Fruit fly (Drosophila melanogaster) whole organism, embryonic: ENCODE data around the gene CG16959.

ENCODE experiments used
- Aef1 ChIP-seq: fragments of 200-800 bp; sonication (Bioruptor generic); IDR thresholded peaks from 3 replicates; pipeline ENCODE4 v1.3.6; 2022; ENCODE audit warnings: missing biosample characterization, missing genetic modification characterization
- C15 ChIP-seq: fragments of 200-800 bp; sonication (Bioruptor generic); IDR thresholded peaks from 3 replicates; pipeline ENCODE4 v1.3.6; 2022; ENCODE audit warnings: missing biosample characterization, missing genetic modification characterization
- CG10565 ChIP-seq: fragments of 200-800 bp; sonication (Bioruptor generic); optimal IDR thresholded peaks from 3 replicates; lab custom pipeline; 2016; ENCODE audit warnings: missing biosample characterization, mild to moderate bottlenecking, missing genetic modification characterization
- CG10654 ChIP-seq: fragments of 200-800 bp; sonication (Bioruptor generic); optimal IDR thresholded peaks from 2 replicates; lab custom pipeline; 2016; ENCODE audit warnings: missing biosample characterization, missing genetic modification characterization
- CG11695 ChIP-seq: fragments of 200-800 bp; sonication (Bioruptor generic); IDR thresholded peaks from 3 replicates; pipeline ENCODE4 v1.3.6; 2022; ENCODE audit warnings: missing biosample characterization, missing genetic modification characterization
- CG11696 ChIP-seq: fragments of 200-800 bp; sonication (Bioruptor generic); IDR thresholded peaks from 2 replicates; pipeline ENCODE4 v1.3.6; 2022; ENCODE audit warnings: missing biosample characterization, missing genetic modification characterization
- CG13287 ChIP-seq: fragments of 200-800 bp; sonication (Bioruptor generic); IDR thresholded peaks from 2 replicates; pipeline ENCODE4 v1.3.6; 2022; ENCODE audit warnings: missing biosample characterization, missing genetic modification characterization; ENCODE audit not compliant: partially characterized antibody
- CG14014 ChIP-seq: fragments of 200-800 bp; sonication (Bioruptor generic); IDR thresholded peaks from 2 replicates; pipeline ENCODE4 v1.3.6; 2022; ENCODE audit warnings: missing biosample characterization, missing genetic modification characterization
- CG14441 ChIP-seq: fragments of 200-800 bp; sonication (Bioruptor generic); IDR thresholded peaks from 2 replicates; pipeline ENCODE4 v1.3.6; 2022; ENCODE audit warnings: missing biosample characterization, missing genetic modification characterization
- CG15011 ChIP-seq: fragments of 200-800 bp; sonication (Bioruptor generic); optimal IDR thresholded peaks from 3 replicates; lab custom pipeline; 2018; ENCODE audit warnings: missing biosample characterization, mild to moderate bottlenecking, missing genetic modification characterization
- CG17361 ChIP-seq: fragments of 200-800 bp; sonication (Bioruptor generic); IDR thresholded peaks from 3 replicates; pipeline ENCODE4 v1.3.6; 2022; ENCODE audit warnings: missing biosample characterization, missing genetic modification characterization
- CG17829 ChIP-seq: fragments of 200-800 bp; optimal IDR thresholded peaks from 2 replicates; lab custom pipeline; 2019; ENCODE audit warnings: missing biosample characterization, mild to moderate bottlenecking, missing genetic modification characterization, moderate library complexity
- CG18011 ChIP-seq: fragments of 200-800 bp; sonication (Bioruptor generic); optimal IDR thresholded peaks from 2 replicates; lab custom pipeline; 2017; ENCODE audit warnings: missing biosample characterization, missing genetic modification characterization, mild to moderate bottlenecking, moderate library complexity, missing genotype
- CG18619 ChIP-seq: fragments of 200-800 bp; sonication (Bioruptor generic); optimal IDR thresholded peaks from 3 replicates; lab custom pipeline; 2017; ENCODE audit warnings: missing biosample characterization, mild to moderate bottlenecking, missing genetic modification characterization
- CG2199 ChIP-seq: fragments of 200-800 bp; sonication (Bioruptor generic); IDR thresholded peaks from 3 replicates; pipeline ENCODE4 v1.3.6; 2022; ENCODE audit warnings: missing biosample characterization, missing genetic modification characterization
- CG31365 ChIP-seq: fragments of 200-800 bp; sonication (Bioruptor generic); optimal IDR thresholded peaks from 2 replicates; lab custom pipeline; 2018; ENCODE audit warnings: missing biosample characterization, mild to moderate bottlenecking, missing genetic modification characterization
- CG3281 ChIP-seq: fragments of 200-800 bp; sonication (Bioruptor generic); optimal IDR thresholded peaks from 3 replicates; lab custom pipeline; 2017; ENCODE audit warnings: missing biosample characterization, mild to moderate bottlenecking, missing genetic modification characterization
- CG34224 ChIP-seq: fragments of 200-800 bp; sonication (Bioruptor generic); IDR thresholded peaks from 3 replicates; pipeline ENCODE4 v1.3.6; 2022; ENCODE audit warnings: missing biosample characterization, missing genetic modification characterization; ENCODE audit not compliant: partially characterized antibody
- CG3838 ChIP-seq: fragments of 200-800 bp; sonication (Bioruptor generic); optimal IDR thresholded peaks from 3 replicates; lab custom pipeline; 2016; ENCODE audit warnings: missing biosample characterization, missing genetic modification characterization
- CG42726 ChIP-seq: fragments of 200-800 bp; sonication (Bioruptor generic); IDR thresholded peaks from 2 replicates; pipeline ENCODE4 v1.3.6; 2022; ENCODE audit warnings: missing biosample characterization, missing genetic modification characterization; ENCODE audit not compliant: partially characterized antibody
- CG6254 ChIP-seq: fragments of 200-800 bp; sonication (Bioruptor generic); optimal IDR thresholded peaks from 3 replicates; lab custom pipeline; 2017; ENCODE audit warnings: mild to moderate bottlenecking, missing biosample characterization, missing genetic modification reagents, missing genetic modification characterization
- CG9817 ChIP-seq: fragments of 200-800 bp; sonication (Bioruptor generic); optimal IDR thresholded peaks from 2 replicates; lab custom pipeline; 2018; ENCODE audit warnings: missing biosample characterization, mild to moderate bottlenecking, missing genetic modification characterization, moderate library complexity
- CHES-1-like ChIP-seq: fragments of 200-800 bp; sonication (Bioruptor generic); optimal IDR thresholded peaks from 2 replicates; lab custom pipeline; 2016; ENCODE audit warnings: missing biosample characterization, missing genetic modification characterization
- Dad ChIP-seq: fragments of 200-800 bp; sonication (Bioruptor generic); optimal IDR thresholded peaks from 3 replicates; lab custom pipeline; 2016; ENCODE audit warnings: missing biosample characterization, missing genetic modification characterization
- Dfd ChIP-seq, 2 experiments: fragments of >200 bp; optimal IDR thresholded peaks; 2 replicates each; lab custom pipeline; 2017; ENCODE audit warnings: missing biosample characterization in 2 of 2, missing genetic modification characterization in 2 of 2
- Doc2 ChIP-seq: fragments of 200-800 bp; sonication (Bioruptor generic); IDR thresholded peaks from 2 replicates; pipeline ENCODE4 v1.3.6; 2022; ENCODE audit warnings: missing biosample characterization, missing genetic modification characterization
- Fer1 ChIP-seq: fragments of 200-800 bp; sonication (Bioruptor generic); optimal IDR thresholded peaks from 2 replicates; lab custom pipeline; 2017; ENCODE audit warnings: missing biosample characterization, mild to moderate bottlenecking, missing genetic modification characterization
- Hey ChIP-seq: fragments of 200-800 bp; sonication (Bioruptor generic); optimal IDR thresholded peaks from 3 replicates; lab custom pipeline; 2018; ENCODE audit warnings: missing biosample characterization, mild to moderate bottlenecking, missing genetic modification characterization
- Mad ChIP-seq: fragments of 200-800 bp; sonication (Bioruptor generic); optimal IDR thresholded peaks from 2 replicates; lab custom pipeline; 2016; ENCODE audit warnings: missing biosample characterization, missing genetic modification characterization
- Opbp ChIP-seq: fragments of 200-800 bp; sonication (Bioruptor generic); IDR thresholded peaks from 3 replicates; pipeline ENCODE4 v1.3.6; 2022; ENCODE audit warnings: missing biosample characterization, missing genetic modification characterization; ENCODE audit not compliant: partially characterized antibody
- Ravus ChIP-seq: fragments of 200-800 bp; sonication (Bioruptor generic); IDR thresholded peaks from 2 replicates; pipeline ENCODE4 v1.3.6; 2022; ENCODE audit warnings: missing biosample characterization, missing genetic modification characterization
- Spps ChIP-seq: fragments of 200-800 bp; sonication (Bioruptor generic); optimal IDR thresholded peaks from 2 replicates; lab custom pipeline; 2018; ENCODE audit warnings: missing biosample characterization, mild to moderate bottlenecking, missing genetic modification characterization
- YL-1 ChIP-seq: fragments of 200-800 bp; sonication (Bioruptor generic); optimal IDR thresholded peaks from 3 replicates; lab custom pipeline; 2017; ENCODE audit warnings: missing biosample characterization, mild to moderate bottlenecking, missing genetic modification characterization
- amos ChIP-seq: fragments of 200-800 bp; sonication (Bioruptor generic); IDR thresholded peaks from 2 replicates; pipeline ENCODE4 v1.3.6; 2022; ENCODE audit warnings: missing biosample characterization, missing genetic modification characterization; ENCODE audit not compliant: partially characterized antibody
- ase ChIP-seq: fragments of 200-800 bp; sonication (Bioruptor generic); IDR thresholded peaks from 3 replicates; pipeline ENCODE4 v1.3.6; 2022; ENCODE audit warnings: missing biosample characterization, missing genetic modification characterization
- chif ChIP-seq, 2 experiments: fragments of 200-800 bp; sonication (Bioruptor generic); optimal IDR thresholded peaks; 3 replicates each; lab custom pipeline; 2016; ENCODE audit warnings: missing biosample characterization in 2 of 2, missing genetic modification characterization in 2 of 2
- cwo ChIP-seq: fragments of 200-800 bp; sonication (Bioruptor generic); optimal IDR thresholded peaks from 3 replicates; lab custom pipeline; 2017; ENCODE audit warnings: missing biosample characterization, missing genetic modification characterization, mild to moderate bottlenecking, moderate library complexity, missing genetic modification reagents
- en ChIP-seq: fragments of 200-800 bp; sonication (Bioruptor generic); optimal IDR thresholded peaks from 2 replicates; lab custom pipeline; 2016; ENCODE audit warnings: missing biosample characterization, missing genetic modification characterization
- hbn ChIP-seq: fragments of 200-800 bp; sonication (Bioruptor generic); IDR thresholded peaks from 2 replicates; pipeline ENCODE4 v1.3.6; 2022; ENCODE audit warnings: missing biosample characterization, missing genetic modification characterization; ENCODE audit not compliant: partially characterized antibody
- ken ChIP-seq: fragments of 200-800 bp; sonication (Bioruptor generic); IDR thresholded peaks from 3 replicates; pipeline ENCODE4 v1.3.6; 2022; ENCODE audit warnings: missing biosample characterization, missing genetic modification characterization
- lov ChIP-seq, 2 experiments: fragments of 200-800 bp in 1 of 2; fragments of >200 bp in 1 of 2; sonication (Bioruptor generic) in 1 of 2; IDR thresholded peaks in 1 of 2; optimal IDR thresholded peaks in 1 of 2; 2 replicates in 1 of 2; 3 replicates in 1 of 2; pipeline versions ENCODE4 v1.3.6 to Lab custom; 2017 to 2022; ENCODE audit warnings: missing biosample characterization in 1 of 2, missing genetic modification characterization in 1 of 2
- nau ChIP-seq: fragments of 200-800 bp; sonication (Bioruptor generic); optimal IDR thresholded peaks from 3 replicates; lab custom pipeline; 2017; ENCODE audit warnings: missing biosample characterization, mild to moderate bottlenecking, missing genetic modification characterization, missing genetic modification reagents
- odd ChIP-seq: fragments of 200-800 bp; sonication (Bioruptor generic); optimal IDR thresholded peaks from 2 replicates; lab custom pipeline; 2017; ENCODE audit warnings: missing biosample characterization, mild to moderate bottlenecking, missing genetic modification characterization
- org-1 ChIP-seq: fragments of 200-800 bp; sonication (Bioruptor generic); optimal IDR thresholded peaks from 2 replicates; lab custom pipeline; 2017; ENCODE audit warnings: missing biosample characterization, missing genetic modification characterization
- p53 ChIP-seq: fragments of 200-800 bp; sonication (Bioruptor generic); optimal IDR thresholded peaks from 2 replicates; lab custom pipeline; 2016; ENCODE audit warnings: missing biosample characterization, missing genetic modification characterization
- sd ChIP-seq: fragments of 200-800 bp; sonication (Bioruptor generic); optimal IDR thresholded peaks from 3 replicates; lab custom pipeline; 2018; ENCODE audit warnings: missing biosample characterization, mild to moderate bottlenecking, missing genetic modification characterization, moderate library complexity
- sisA ChIP-seq: fragments of 200-800 bp; sonication (Bioruptor generic); IDR thresholded peaks from 2 replicates; pipeline ENCODE4 v1.3.6; 2022; ENCODE audit warnings: missing biosample characterization, missing genetic modification characterization
- slp2 ChIP-seq: fragments of 200-800 bp; sonication (Bioruptor generic); optimal IDR thresholded peaks from 2 replicates; lab custom pipeline; 2016; ENCODE audit warnings: missing biosample characterization, missing genetic modification characterization
- tna ChIP-seq: fragments of 200-800 bp; sonication (Bioruptor generic); IDR thresholded peaks from 2 replicates; pipeline ENCODE4 v1.3.6; 2022; ENCODE audit warnings: missing biosample characterization, missing genetic modification characterization; ENCODE audit not compliant: partially characterized antibody
- tx ChIP-seq: fragments of 200-800 bp; sonication (Bioruptor generic); optimal IDR thresholded peaks from 2 replicates; lab custom pipeline; 2016; ENCODE audit warnings: missing biosample characterization, missing genetic modification characterization

Gene CG16959

dm6 chr3L:15079278-15079677 is 45.8 kb downstream of the CG16959 start (continued):
- no peak for TF ChIP-seq CG17829 (tag; lab: Kevin White, UChicago)
- no peak for TF ChIP-seq nau (GFP tag; lab: Kevin White, UChicago)
- TF ChIP-seq sisA (GFP tag; lab: Robert Waterston, UW), result no peak
- no peak for TF ChIP-seq tx
- TF ChIP-seq CG9817 (tag; lab: Kevin White, UChicago), result no peak
- TF ChIP-seq Dfd (GFP tag; optimal IDR thresholded peaks at IDR 0.05; lab: Kevin White, UChicago), result peak in 1 of 2 experiments; percentile 53
- no peak for TF ChIP-seq ken (GFP tag; lab: Robert Waterston, UW)
- TF ChIP-seq CG2199 (GFP tag; lab: Robert Waterston, UW), result peak; percentile 91
- TF ChIP-seq CG34224, result no peak; the same call in 2 of the 3 replicates
- TF ChIP-seq CG6254 (GFP tag; lab: Kevin White, UChicago), result no peak
- no peak for TF ChIP-seq lov (optimal IDR thresholded peaks at IDR 0.05; lab: Kevin White, UChicago)
- no peak for TF ChIP-seq lov (GFP tag; IDR thresholded peaks at IDR 0.05; lab: Robert Waterston, UW)
- TF ChIP-seq Aef1 (GFP tag; lab: Robert Waterston, UW), result no peak
- no peak for TF ChIP-seq sd
- no peak for TF ChIP-seq Mad (GFP tag; lab: Kevin White, UChicago)
- TF ChIP-seq CG42726, result peak; percentile 40; the same call in 1 of the 2 replicates
- TF ChIP-seq cwo (GFP tag; lab: Kevin White, UChicago), result no peak
- TF ChIP-seq Doc2 (GFP tag; lab: Robert Waterston, UW), result no peak
- TF ChIP-seq Opbp (GFP tag; lab: Robert Waterston, UW), result 0 out of 3 replicates have a peak, but pooled peaks have one; percentile 39
- TF ChIP-seq ase (GFP tag; lab: Robert Waterston, UW), result no peak
- no peak for TF ChIP-seq odd (GFP tag; lab: Kevin White, UChicago)
- peak; percentile 24; the same call in 1 of the 2 replicates for TF ChIP-seq CG14014 (GFP tag; lab: Robert Waterston, UW)
- TF ChIP-seq YL-1 (GFP tag; lab: Kevin White, UChicago), result no peak
- TF ChIP-seq CG13287 (GFP tag; lab: Robert Waterston, UW), result peak; percentile 43; the same call in 1 of the 2 replicates
- no peak for TF ChIP-seq CHES-1-like
- no peak for TF ChIP-seq CG14441 (GFP tag; lab: Robert Waterston, UW)
- peak; percentile 97 for TF ChIP-seq CG31365
- TF ChIP-seq chif (GFP tag; optimal IDR thresholded peaks at IDR 0.05; lab: Kevin White, UChicago), result no peak
- TF ChIP-seq CG3838 (GFP tag; lab: Kevin White, UChicago), result no peak
- no peak for TF ChIP-seq Dad (GFP tag; lab: Kevin White, UChicago)
- TF ChIP-seq CG11695 (GFP tag; lab: Robert Waterston, UW), result no peak
- TF ChIP-seq Hey (tag; lab: Kevin White, UChicago), result no peak
- no peak for TF ChIP-seq C15 (GFP tag; lab: Robert Waterston, UW)
- no peak for TF ChIP-seq Spps (tag; lab: Kevin White, UChicago)
- no peak for TF ChIP-seq slp2
- TF ChIP-seq CG10654 (GFP tag; lab: Kevin White, UChicago), result no peak
- TF ChIP-seq Ravus (GFP tag; lab: Robert Waterston, UW), result no peak
- no peak for TF ChIP-seq en
- TF ChIP-seq Fer1 (GFP tag; lab: Kevin White, UChicago), result no peak
- 0 out of 3 replicates have a peak, but pooled peaks have one; percentile 8 for TF ChIP-seq CG17361
- peak; percentile 47; the same call in 1 of the 2 replicates for TF ChIP-seq amos (GFP tag; lab: Robert Waterston, UW)
- no peak for TF ChIP-seq org-1 (GFP tag; lab: Kevin White, UChicago)
- peak; percentile 39 for TF ChIP-seq CG3281 (GFP tag; lab: Kevin White, UChicago)
- TF ChIP-seq CG10565, result no peak
- TF ChIP-seq CG11696, result no peak
- TF ChIP-seq CG18011 (GFP tag; lab: Kevin White, UChicago), result no peak
- no peak for TF ChIP-seq CG18619
- TF ChIP-seq p53, result no peak
- peak; percentile 19; the same call in 1 of the 2 replicates for TF ChIP-seq tna (GFP tag; lab: Robert Waterston, UW)
- no peak for TF ChIP-seq CG15011 (GFP tag; lab: Kevin White, UChicago)
- 0 out of 2 replicates have a peak, but pooled peaks have one; percentile 19 for TF ChIP-seq hbn (GFP tag; lab: Robert Waterston, UW)
